Fruit fly (Drosophila melanogaster) whole organism, wandering third instar larva: ENCODE data around the gene CG10352.

Source experiments
- CG32264 ChIP-seq: fragments of 200-800 bp; sonication (Bioruptor generic); optimal IDR thresholded peaks from 2 replicates; lab custom pipeline; 2016; ENCODE audit warnings: missing biosample characterization, missing genetic modification characterization
- Dfd ChIP-seq: fragments of >200 bp; optimal IDR thresholded peaks from 2 replicates; lab custom pipeline; 2017; ENCODE audit warnings: missing biosample characterization, missing genetic modification characterization
- GATAd ChIP-seq: sonication (Bioruptor generic); optimal IDR thresholded peaks from 2 replicates; lab custom pipeline; 2016; ENCODE audit warnings: missing biosample characterization, missing genetic modification characterization
- Hr83 ChIP-seq: fragments of 200-300 bp; sonication (Bioruptor generic); optimal IDR thresholded peaks from 2 replicates; lab custom pipeline; 2016; ENCODE audit warnings: missing biosample characterization, mild to moderate bottlenecking, missing genetic modification characterization, moderate library complexity; ENCODE audit not compliant: poor library complexity, severe bottlenecking
- Jra ChIP-seq: sonication (Bioruptor generic); optimal IDR thresholded peaks from 2 replicates; lab custom pipeline; 2016; ENCODE audit warnings: missing biosample characterization, missing genetic modification characterization
- Mio ChIP-seq: sonication (Bioruptor generic); optimal IDR thresholded peaks from 2 replicates; lab custom pipeline; 2016; ENCODE audit warnings: missing biosample characterization, missing genetic modification characterization
- N ChIP-seq: fragments of >200 bp; optimal IDR thresholded peaks from 2 replicates; lab custom pipeline; 2018; ENCODE audit warnings: missing biosample characterization, missing external identifiers, missing genetic modification characterization
- Rel ChIP-seq, 2 experiments: fragments of 200-800 bp; sonication (Bioruptor generic) in 1 of 2; optimal IDR thresholded peaks; 2 replicates in 1 of 2; 3 replicates in 1 of 2; lab custom pipeline; 2016 to 2019; ENCODE audit warnings: mild to moderate bottlenecking in 2 of 2, missing biosample characterization in 2 of 2, missing genetic modification characterization in 2 of 2, moderate library complexity in 1 of 2
- Vsx2 ChIP-seq: fragments of 200-300, 225-300 bp; sonication (Bioruptor generic); optimal IDR thresholded peaks from 2 replicates; lab custom pipeline; 2018; ENCODE audit warnings: missing biosample characterization, missing genetic modification characterization; ENCODE audit not compliant: partially characterized antibody
- br ChIP-seq: fragments of 200-800 bp; sonication (Bioruptor generic); optimal IDR thresholded peaks from 2 replicates; lab custom pipeline; 2016; ENCODE audit warnings: missing biosample characterization, missing genetic modification characterization
- dl ChIP-seq, 2 experiments: fragments of 175-275, 200-275 bp in 1 of 2; fragments of 200-275 bp in 1 of 2; sonication (Bioruptor generic); optimal IDR thresholded peaks; lab custom pipeline; 2018; ENCODE audit warnings: mild to moderate bottlenecking in 2 of 2, missing biosample characterization in 2 of 2, missing genetic modification characterization in 2 of 2, moderate library complexity in 2 of 2; ENCODE audit not compliant: partially characterized antibody in 2 of 2, insufficient read depth in 1 of 2
- dmrt93B ChIP-seq: fragments of 200-800 bp; sonication (Bioruptor generic); optimal IDR thresholded peaks from 2 replicates; lab custom pipeline; 2018; ENCODE audit warnings: missing biosample characterization, mild to moderate bottlenecking, missing genetic modification characterization
- ey ChIP-seq: fragments of 200-800 bp; sonication (Bioruptor generic); optimal IDR thresholded peaks from 2 replicates; lab custom pipeline; 2016; ENCODE audit warnings: missing biosample characterization, missing genetic modification characterization
- foxo ChIP-seq, 2 experiments: fragments of 200-800 bp; sonication (Bioruptor generic); optimal IDR thresholded peaks; 2 replicates in 1 of 2; 3 replicates in 1 of 2; lab custom pipeline; 2016 to 2017; ENCODE audit warnings: missing biosample characterization in 2 of 2, missing genetic modification characterization in 2 of 2
- fru ChIP-seq: fragments of 200-800 bp; sonication (Bioruptor generic); optimal IDR thresholded peaks from 3 replicates; lab custom pipeline; 2016; ENCODE audit warnings: missing biosample characterization, mild to moderate bottlenecking, missing genetic modification characterization
- jim ChIP-seq: fragments of 175-275, 200-325 bp; sonication (Bioruptor generic); optimal IDR thresholded peaks from 2 replicates; lab custom pipeline; 2016; ENCODE audit warnings: missing biosample characterization, mild to moderate bottlenecking, missing genetic modification characterization
- pan ChIP-seq: fragments of >200 bp; optimal IDR thresholded peaks from 2 replicates; lab custom pipeline; 2017
- psq ChIP-seq: fragments of 200-800 bp; sonication (Bioruptor generic); optimal IDR thresholded peaks from 3 replicates; lab custom pipeline; 2017; ENCODE audit warnings: missing biosample characterization, mild to moderate bottlenecking, missing genetic modification characterization, moderate library complexity
- sage ChIP-seq: fragments of 200-800 bp; sonication (Bioruptor generic); optimal IDR thresholded peaks from 2 replicates; lab custom pipeline; 2016; ENCODE audit warnings: missing biosample characterization, mild to moderate bottlenecking, missing genetic modification characterization
- woc ChIP-seq: sonication (Bioruptor generic); optimal IDR thresholded peaks from 2 replicates; lab custom pipeline; 2016; ENCODE audit warnings: missing biosample characterization, mild to moderate bottlenecking, missing genetic modification characterization

Gene CG10352

DNA sequence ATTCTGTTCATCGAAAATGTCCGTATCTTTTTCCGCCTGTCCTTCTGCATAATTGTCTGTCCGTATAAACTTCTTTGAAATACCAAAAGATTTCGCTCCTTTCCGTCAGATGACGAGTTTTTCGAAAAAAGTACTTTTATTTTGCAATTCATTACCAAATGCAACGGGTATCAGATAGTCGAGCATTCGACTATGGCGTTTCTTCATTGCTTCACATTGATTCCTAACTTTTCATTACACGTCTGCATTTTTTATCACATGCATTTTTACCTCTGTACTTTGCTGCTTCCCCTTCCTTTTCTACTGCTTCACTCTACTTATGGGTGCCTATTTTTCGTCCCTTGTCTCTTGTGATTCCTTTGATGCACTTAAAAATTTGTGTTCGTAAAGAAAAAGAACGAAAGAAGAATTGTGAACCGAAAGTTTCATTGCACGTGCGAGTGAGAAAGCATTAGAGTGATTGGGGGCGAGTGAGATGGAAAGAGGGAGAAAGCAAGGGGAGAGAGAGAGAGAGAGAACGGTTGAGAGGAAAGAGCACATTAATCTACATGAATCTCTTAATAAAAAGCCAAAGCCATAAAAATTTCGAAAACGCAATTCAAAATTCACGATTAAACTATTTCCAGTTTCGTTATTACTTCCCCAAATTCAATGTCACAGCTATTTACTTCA lies 48.5 kb downstream of the CG10352 start:
- no peak for TF ChIP-seq foxo (GFP tag; optimal IDR thresholded peaks at IDR 0.05; lab: Kevin White, UChicago)
- no peak for TF ChIP-seq sage (GFP tag; lab: Kevin White, UChicago)
- TF ChIP-seq CG32264, result no peak
- no peak for TF ChIP-seq psq (GFP tag; lab: Kevin White, UChicago)
- TF ChIP-seq jim (GFP tag; lab: Kevin White, UChicago), result no peak
- TF ChIP-seq Rel (GFP tag; optimal IDR thresholded peaks at IDR 0.05; lab: Kevin White, UChicago), result no peak
- TF ChIP-seq Rel (tag; optimal IDR thresholded peaks at IDR 0.05; lab: Kevin White, UChicago), result no peak
- TF ChIP-seq GATAd (GFP tag; lab: Kevin White, UChicago), result no peak
- no peak for TF ChIP-seq Jra
- no peak for TF ChIP-seq dmrt93B
- no peak for TF ChIP-seq ey (GFP tag; lab: Kevin White, UChicago)
- no peak for TF ChIP-seq N (GFP tag; lab: Kevin White, UChicago)
- no peak for TF ChIP-seq woc (GFP tag; lab: Kevin White, UChicago)
- TF ChIP-seq Mio (GFP tag; lab: Kevin White, UChicago), result no peak
- no peak for TF ChIP-seq Dfd (GFP tag; lab: Kevin White, UChicago)
- TF ChIP-seq Hr83 (GFP tag; lab: Kevin White, UChicago), result no peak
- no peak for TF ChIP-seq dl (GFP tag; optimal IDR thresholded peaks at IDR 0.05; lab: Kevin White, UChicago; ENCODE audit: insufficient read depth in 1 of 2, partially characterized antibody in 2 of 2)
- no peak for TF ChIP-seq fru (GFP tag; lab: Kevin White, UChicago)
- no peak for TF ChIP-seq pan (lab: Kevin White, UChicago)
- no peak for TF ChIP-seq Vsx2 (GFP tag; lab: Kevin White, UChicago)
- no peak for TF ChIP-seq br (GFP tag; lab: Kevin White, UChicago)
